Worm (Caenorhabditis elegans): Measurements from ENCODE around the gene nlp-19.

- no peak for TF ChIP-seq flt-1 (GFP tag; IDR thresholded peaks at IDR 0.05)
- no peak for TF ChIP-seq med-1 (GFP tag; optimal IDR thresholded peaks at IDR 0.05; ENCODE audit: insufficient read depth)
- no peak for TF ChIP-seq ref-1 (GFP tag; conservative IDR thresholded peaks at IDR 0.05)
- TF ChIP-seq ztf-23 (GFP tag; IDR thresholded peaks at IDR 0.05) = no peak
Measured at ce11 chrX:10909661-10910060, 48.9 kb upstream of the nlp-19 start.
